Worm (Caenorhabditis elegans) whole organism, L4 larva: ENCODE results near the gene B0303.16.

ENCODE experiments used
- F49E8.2 ChIP-seq: sonication (generic microtip); optimal IDR thresholded peaks from 2 replicates; lab custom pipeline; 2016; ENCODE audit warnings: missing compliant biosample characterization, mild to moderate bottlenecking, missing genetic modification characterization, borderline replicate concordance
- T20F7.1 ChIP-seq: fragments of 200-800 bp; sonication (Bioruptor generic); optimal IDR thresholded peaks from 2 replicates; lab custom pipeline; 2018; ENCODE audit warnings: mild to moderate bottlenecking, missing genetic modification characterization, missing compliant biosample characterization
- ZK546.5 ChIP-seq, 2 experiments: sonication (generic microtip); optimal IDR thresholded peaks; 2 replicates each; lab custom pipeline; 2017; ENCODE audit warnings: missing biosample characterization in 2 of 2, missing genetic modification characterization in 2 of 2
- aha-1 ChIP-seq: fragments of 150-350 bp; peaks from one replicate; lab custom pipeline; 2014; ENCODE audit warnings: missing biosample characterization, missing genetic modification characterization
- aly-2 ChIP-seq: sonication (generic microtip); optimal IDR thresholded peaks from 2 replicates; lab custom pipeline; 2018; ENCODE audit warnings: missing biosample characterization, missing genetic modification characterization
- arid-1 ChIP-seq: fragments of 200-800 bp; sonication (Bioruptor generic); conservative IDR thresholded peaks from 2 replicates; pipeline ENCODE4 v1.3.6; 2022; ENCODE audit warnings: missing genetic modification reagents, missing genetic modification characterization, missing compliant biosample characterization
- ceh-28 ChIP-seq: fragments of 150-350 bp; optimal IDR thresholded peaks from 2 replicates; lab custom pipeline; 2014; ENCODE audit warnings: missing biosample characterization, missing genetic modification reagents, missing genetic modification characterization
- ceh-44 ChIP-seq: fragments of 200-800 bp; sonication (Bioruptor generic); IDR thresholded peaks from 2 replicates; pipeline ENCODE4 v1.3.6; 2022; ENCODE audit warnings: missing genetic modification reagents, missing genetic modification characterization, missing compliant biosample characterization
- ceh-82 ChIP-seq: sonication (generic microtip); optimal IDR thresholded peaks from 2 replicates; lab custom pipeline; 2017; ENCODE audit warnings: missing biosample characterization, missing genetic modification characterization
- cey-2 ChIP-seq: sonication (generic microtip); optimal IDR thresholded peaks from 3 replicates; lab custom pipeline; 2017; ENCODE audit warnings: missing genetic modification characterization, mild to moderate bottlenecking, missing compliant biosample characterization, antibody characterized with exemption, borderline replicate concordance; ENCODE audit not compliant: insufficient read depth
- daf-16 ChIP-seq, 3 experiments: sonication (generic microtip); optimal IDR thresholded peaks; 2 replicates each; lab custom pipeline; 2016 to 2017; ENCODE audit warnings: missing genetic modification characterization in 3 of 3, missing genetic modification reagents in 3 of 3, mild to moderate bottlenecking in 2 of 3, missing compliant biosample characterization in 2 of 3, missing biosample characterization in 1 of 3, moderate library complexity in 1 of 3
- daf-8 ChIP-seq: fragments of 200-800 bp; sonication (Bioruptor generic); IDR thresholded peaks from 2 replicates; pipeline ENCODE4 v1.3.6; 2022; ENCODE audit warnings: missing genetic modification characterization, missing compliant biosample characterization
- dmd-6 ChIP-seq: fragments of 200-800 bp; sonication (Bioruptor generic); IDR thresholded peaks from 2 replicates; pipeline ENCODE4 v1.3.6; 2022; ENCODE audit warnings: missing genetic modification reagents, missing genetic modification characterization, missing compliant biosample characterization
- dmd-8 ChIP-seq: fragments of 200-800 bp; sonication (Bioruptor generic); IDR thresholded peaks from 2 replicates; pipeline ENCODE4 v1.3.6; 2022; ENCODE audit warnings: missing genetic modification characterization, missing compliant biosample characterization
- gei-8 ChIP-seq: fragments of 200-800 bp; sonication (Bioruptor generic); optimal IDR thresholded peaks from 2 replicates; lab custom pipeline; 2018; ENCODE audit warnings: mild to moderate bottlenecking, missing genetic modification characterization, missing compliant biosample characterization
- hlh-30 ChIP-seq: sonication (generic microtip); optimal IDR thresholded peaks from 2 replicates; lab custom pipeline; 2017; ENCODE audit warnings: antibody characterized with exemption, mild to moderate bottlenecking, missing genetic modification characterization, missing compliant biosample characterization; ENCODE audit not compliant: insufficient read depth
- hmg-1.1 ChIP-seq: fragments of 200-800 bp; sonication (Bioruptor generic); IDR thresholded peaks from 2 replicates; pipeline ENCODE4 v1.3.6; 2022; ENCODE audit warnings: missing genetic modification reagents, missing genetic modification characterization, missing compliant biosample characterization
- lin-1 ChIP-seq: fragments of 200-800 bp; sonication (Bioruptor generic); IDR thresholded peaks from 2 replicates; pipeline ENCODE4 v1.3.6; 2022; ENCODE audit warnings: missing genetic modification reagents, missing genetic modification characterization, missing compliant biosample characterization
- lsy-2 ChIP-seq, 2 experiments: fragments of 150-350 bp in 1 of 2; sonication (generic microtip) in 1 of 2; optimal IDR thresholded peaks; 2 replicates each; lab custom pipeline; 2014 to 2017; ENCODE audit warnings: missing biosample characterization in 2 of 2, missing genetic modification characterization in 2 of 2
- madf-9 ChIP-seq: fragments of 200-800 bp; sonication (Bioruptor generic); conservative IDR thresholded peaks from 2 replicates; pipeline ENCODE4 v1.3.6; 2022; ENCODE audit warnings: missing genetic modification reagents, missing genetic modification characterization, missing compliant biosample characterization
- mdl-1 ChIP-seq, 2 experiments: fragments of 150-350 bp in 1 of 2; sonication (generic microtip) in 1 of 2; optimal IDR thresholded peaks; 2 replicates each; lab custom pipeline; 2014 to 2017; ENCODE audit warnings: missing biosample characterization in 2 of 2, missing genetic modification characterization in 2 of 2
- mdt-29 ChIP-seq: fragments of 200-800 bp; sonication (Bioruptor generic); IDR thresholded peaks from 2 replicates; pipeline ENCODE4 v1.3.6; 2022; ENCODE audit warnings: missing genetic modification reagents, missing genetic modification characterization, missing compliant biosample characterization
- mxl-2 ChIP-seq: fragments of 200-800 bp; sonication (Bioruptor generic); conservative IDR thresholded peaks from 2 replicates; pipeline ENCODE4 v1.3.6; 2022; ENCODE audit warnings: missing genetic modification reagents, missing genetic modification characterization, missing compliant biosample characterization
- nhr-10 ChIP-seq: fragments of 150-350 bp; optimal IDR thresholded peaks from 2 replicates; lab custom pipeline; 2014; ENCODE audit warnings: missing biosample characterization, missing genetic modification characterization
- nhr-28 ChIP-seq: fragments of 150-350 bp; optimal IDR thresholded peaks from 2 replicates; lab custom pipeline; 2014; ENCODE audit warnings: missing biosample characterization, missing genetic modification characterization
- nhr-48 ChIP-seq: sonication (generic microtip); optimal IDR thresholded peaks from 2 replicates; lab custom pipeline; 2016; ENCODE audit warnings: mild to moderate bottlenecking, missing genetic modification characterization, missing compliant biosample characterization
- nhr-6 ChIP-seq: fragments of 150-350 bp; optimal IDR thresholded peaks from 2 replicates; lab custom pipeline; 2014; ENCODE audit warnings: missing biosample characterization, missing genetic modification characterization
- nhr-76 ChIP-seq: fragments of 150-350 bp; optimal IDR thresholded peaks from 2 replicates; lab custom pipeline; 2014; ENCODE audit warnings: missing biosample characterization, missing genetic modification characterization
- pha-4 ChIP-seq, 2 experiments: fragments of 150-350 bp in 1 of 2; fragments of 200-800 bp in 1 of 2; sonication (Bioruptor generic) in 1 of 2; IDR thresholded peaks in 1 of 2; optimal IDR thresholded peaks in 1 of 2; 2 replicates each; pipeline versions ENCODE4 v1.3.6 to Lab custom; 2014 to 2022; ENCODE audit warnings: missing genetic modification characterization in 2 of 2, missing genetic modification reagents in 2 of 2, missing biosample characterization in 1 of 2, missing compliant biosample characterization in 1 of 2
- pqm-1 ChIP-seq: sonication (generic microtip); optimal IDR thresholded peaks from 2 replicates; lab custom pipeline; 2017; ENCODE audit warnings: missing biosample characterization, missing genetic modification characterization
- set-16 ChIP-seq: fragments of 200-800 bp; sonication (Bioruptor generic); IDR thresholded peaks from 2 replicates; pipeline ENCODE4 v1.3.6; 2022; ENCODE audit warnings: missing genetic modification reagents, missing genetic modification characterization, missing compliant biosample characterization
- skn-1 ChIP-seq: fragments of 150-350 bp; optimal IDR thresholded peaks from 2 replicates; lab custom pipeline; 2014; ENCODE audit warnings: missing biosample characterization, missing genetic modification characterization
- snpc-4 ChIP-seq: fragments of 150-350 bp; optimal IDR thresholded peaks from 2 replicates; lab custom pipeline; 2014; ENCODE audit warnings: missing biosample characterization, missing genetic modification characterization
- spr-3 ChIP-seq: fragments of 200-800 bp; sonication (Bioruptor generic); optimal IDR thresholded peaks from 2 replicates; lab custom pipeline; 2018; ENCODE audit warnings: mild to moderate bottlenecking, missing genetic modification characterization, missing compliant biosample characterization
- tag-97 ChIP-seq: fragments of 200-800 bp; sonication (Bioruptor generic); IDR thresholded peaks from 2 replicates; pipeline ENCODE4 v1.3.6; 2022; ENCODE audit warnings: missing genetic modification characterization, missing compliant biosample characterization
- unc-39 ChIP-seq: sonication (generic microtip); optimal IDR thresholded peaks from 2 replicates; lab custom pipeline; 2017; ENCODE audit warnings: missing biosample characterization, missing genetic modification characterization
- unc-62 ChIP-seq, 3 experiments: fragments of 150-350 bp in 1 of 3; sonication (generic microtip); optimal IDR thresholded peaks in 2 of 3; peaks in 1 of 3; 1 replicate in 1 of 3; 2 replicates in 2 of 3; lab custom pipeline; 2014 to 2017; ENCODE audit warnings: missing biosample characterization in 3 of 3, missing genetic modification characterization in 3 of 3, missing genetic modification reagents in 3 of 3, missing genotype in 1 of 3
- vab-7 ChIP-seq: fragments of 200-800 bp; sonication (Bioruptor generic); IDR thresholded peaks from 2 replicates; pipeline ENCODE4 v1.3.6; 2022; ENCODE audit warnings: missing genetic modification reagents, missing genetic modification characterization, missing compliant biosample characterization
- zfp-3 ChIP-seq: fragments of 200-800 bp; sonication (Bioruptor generic); conservative IDR thresholded peaks from 2 replicates; pipeline ENCODE4 v1.3.6; 2022; ENCODE audit warnings: missing genetic modification reagents, missing genetic modification characterization, missing compliant biosample characterization
- zip-11 ChIP-seq: fragments of 200-800 bp; sonication (Bioruptor generic); IDR thresholded peaks from 2 replicates; pipeline ENCODE4 v1.3.6; 2022; ENCODE audit warnings: missing genetic modification characterization, missing compliant biosample characterization
- zip-2 ChIP-seq: fragments of 150-350 bp; optimal IDR thresholded peaks from 2 replicates; lab custom pipeline; 2014; ENCODE audit warnings: missing biosample characterization, missing genetic modification characterization
- ztf-11 ChIP-seq: fragments of 150-350 bp; optimal IDR thresholded peaks from 2 replicates; lab custom pipeline; 2014; ENCODE audit warnings: missing biosample characterization, missing genetic modification characterization

The B0303.16 gene

DNA sequence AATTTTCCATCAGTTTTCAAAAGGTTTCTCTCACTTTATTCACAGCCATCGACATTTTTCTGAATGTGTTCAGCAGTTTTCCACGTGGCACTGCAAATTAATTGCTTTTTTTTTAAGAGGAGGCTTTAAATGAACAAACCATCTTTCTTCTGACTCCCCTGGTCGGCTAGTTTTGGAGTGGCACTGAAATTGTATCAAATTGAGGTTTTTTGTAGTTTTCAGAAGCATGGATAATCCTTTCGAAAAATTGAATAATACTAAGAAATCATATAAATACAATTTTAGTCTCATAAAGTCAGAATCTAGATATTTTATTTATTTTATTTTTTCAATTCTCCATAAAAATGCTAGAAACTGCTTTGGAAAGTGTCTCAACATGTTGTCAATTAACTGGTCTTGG lies at the start of gene B0303.16:
B0303.16 (plus strand) TSS at position 301 of the 400 bp plus-strand sequence.
- TF ChIP-seq daf-16 (GFP tag; optimal IDR thresholded peaks at IDR 0.05; lab: Kevin White, UChicago): no peak
- TF ChIP-seq daf-16 (tag; optimal IDR thresholded peaks at IDR 0.05; lab: Kevin White, UChicago): no peak

- TF ChIP-seq mxl-2 (GFP tag; lab: Robert Waterston, UW) (0 out of 2 replicates have a peak, but pooled peaks have one; percentile 41), cey-2 (no peak), T20F7.1 (peak; percentile 6), hlh-30 (tag; lab: Kevin White, UChicago) (peak; percentile 59), dmd-6 (GFP tag; lab: Robert Waterston, UW) (peak; percentile 30; the same call in 1 of the 2 replicates), pha-4 (GFP tag; IDR thresholded peaks at IDR 0.05; lab: Robert Waterston, UW) (no peak), pha-4 (tag; optimal IDR thresholded peaks at IDR 0.05; lab: Kevin White, UChicago) (no peak), nhr-48 (peak; percentile 22)
Observed at ce11 chrIII:8655412-8655811, 49.5 kb upstream of the B0303.16 start.

DNA sequence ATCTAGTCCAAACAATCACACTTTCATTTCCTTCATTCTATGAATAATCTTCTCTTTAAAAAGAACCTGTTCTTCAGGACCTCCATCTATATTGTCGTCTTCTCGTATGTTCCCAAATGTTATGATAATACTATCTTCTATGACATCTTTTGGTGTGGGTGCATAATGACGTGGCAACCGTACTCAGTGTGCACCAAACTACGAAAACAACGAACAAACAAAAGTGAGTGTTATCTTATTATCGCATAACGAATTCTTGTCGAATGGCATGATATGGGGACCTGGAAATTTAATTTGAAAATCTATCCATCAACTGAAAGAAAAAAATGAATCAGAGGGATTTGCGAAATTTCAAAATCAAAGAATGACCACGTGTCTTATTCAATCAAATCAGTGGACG lies 48.8 kb upstream of the B0303.16 start:
- TF ChIP-seq daf-16 (GFP tag; optimal IDR thresholded peaks at IDR 0.05; lab: Kevin White, UChicago): no peak
- peak; percentile 37 for TF ChIP-seq daf-16 (tag; optimal IDR thresholded peaks at IDR 0.05; lab: Kevin White, UChicago)
- no peak for TF ChIP-seq vab-7 (GFP tag; lab: Robert Waterston, UW)
- TF ChIP-seq hmg-1.1 (GFP tag; lab: Robert Waterston, UW): no peak

ce11 chrIII:8656957-8657356 lies 47.9 kb upstream of the B0303.16 start:
- TF ChIP-seq F49E8.2 (tag; lab: Kevin White, UChicago) (no peak), dmd-8 (GFP tag; lab: Robert Waterston, UW) (no peak), ceh-82 (tag; lab: Kevin White, UChicago) (no peak), mdl-1 (tag; optimal IDR thresholded peaks at IDR 0.05; lab: Kevin White, UChicago) (peak in 1 of 2 experiments; percentile 64), T20F7.1 (peak; percentile 44), hlh-30 (tag; lab: Kevin White, UChicago) (peak; percentile 78), nhr-6 (no peak), nhr-28 (tag; lab: Kevin White, UChicago) (peak; percentile 88), pqm-1 (peak; percentile 78), ceh-44 (GFP tag; lab: Robert Waterston, UW) (no peak), ztf-11 (tag; lab: Kevin White, UChicago) (no peak), madf-9 (GFP tag; lab: Robert Waterston, UW) (no peak), cey-2 (no peak), unc-62 (GFP tag; optimal IDR thresholded peaks at IDR 0.05 in 1 of 2; lab: Kevin White, UChicago) (no peak), unc-62 (tag; optimal IDR thresholded peaks at IDR 0.05; lab: Kevin White, UChicago) (no peak), aha-1 (tag; lab: Kevin White, UChicago) (peak; percentile 76), tag-97 (no peak), lsy-2 (tag; optimal IDR thresholded peaks at IDR 0.05; lab: Kevin White, UChicago) (peak in 1 of 2 experiments; percentile 8), unc-39 (no peak), dmd-6 (GFP tag; lab: Robert Waterston, UW) (peak; percentile 93), nhr-10 (tag; lab: Kevin White, UChicago) (no peak), zip-2 (tag; lab: Kevin White, UChicago) (no peak), aly-2 (tag; lab: Kevin White, UChicago) (no peak), gei-8 (no peak), ceh-28 (no peak), nhr-76 (tag; lab: Kevin White, UChicago) (no peak), arid-1 (GFP tag; lab: Robert Waterston, UW) (no peak), set-16 (GFP tag; lab: Robert Waterston, UW) (no peak), daf-16 (GFP tag; optimal IDR thresholded peaks at IDR 0.05; lab: Kevin White, UChicago) (peak in 1 of 2 experiments; percentile 49), daf-16 (tag; optimal IDR thresholded peaks at IDR 0.05; lab: Kevin White, UChicago) (peak; percentile 94), nhr-48 (peak; percentile 73), spr-3 (GFP tag; lab: Kevin White, UChicago) (no peak), daf-8 (GFP tag; lab: Robert Waterston, UW) (0 out of 2 replicates have a peak, but pooled peaks have one; percentile 6), zfp-3 (GFP tag; lab: Robert Waterston, UW) (no peak), zip-11 (GFP tag; lab: Robert Waterston, UW) (no peak), skn-1 (tag; lab: Kevin White, UChicago) (no peak), lin-1 (GFP tag; lab: Robert Waterston, UW) (peak; percentile 33; the same call in 1 of the 2 replicates), mdt-29 (GFP tag; lab: Robert Waterston, UW) (no peak), ZK546.5 (tag; optimal IDR thresholded peaks at IDR 0.05; lab: Kevin White, UChicago) (no peak), snpc-4 (tag; lab: Kevin White, UChicago) (no peak)
